Worm (Caenorhabditis elegans) whole organism, late embryonic: ENCODE measurements around the gene F19G12.3.

Experiments
- Y22D7AL.16 ChIP-seq: sonication (generic microtip); optimal IDR thresholded peaks from 2 replicates; lab custom pipeline; 2016; ENCODE audit warnings: missing genetic modification characterization, missing compliant biosample characterization
- ama-1 ChIP-seq: fragments of 150-350 bp; optimal IDR thresholded peaks from 2 replicates; lab custom pipeline; 2014
- ceh-9 ChIP-seq: sonication (generic microtip); optimal IDR thresholded peaks from 2 replicates; lab custom pipeline; 2016; ENCODE audit warnings: mild to moderate bottlenecking, missing genetic modification characterization, inconsistent platforms, missing compliant biosample characterization
- elt-4 ChIP-seq: sonication (generic microtip); optimal IDR thresholded peaks from 2 replicates; lab custom pipeline; 2016; ENCODE audit warnings: missing genetic modification characterization, missing compliant biosample characterization
- fkh-6 ChIP-seq: sonication (generic microtip); optimal IDR thresholded peaks from 2 replicates; lab custom pipeline; 2016; ENCODE audit warnings: missing genetic modification characterization, missing compliant biosample characterization
- lin-11 ChIP-seq: fragments of 200-800 bp; sonication (Bioruptor generic); optimal IDR thresholded peaks from 2 replicates; lab custom pipeline; 2018; ENCODE audit warnings: mild to moderate bottlenecking, missing genetic modification characterization, missing compliant biosample characterization
- mec-3 ChIP-seq: sonication (generic microtip); optimal IDR thresholded peaks from 2 replicates; lab custom pipeline; 2016; ENCODE audit warnings: borderline replicate concordance, missing genetic modification characterization, missing compliant biosample characterization
- nhr-11 ChIP-seq: fragments of 150-350 bp; optimal IDR thresholded peaks from 2 replicates; lab custom pipeline; 2014; ENCODE audit warnings: missing biosample characterization, missing genetic modification characterization
- nhr-232 ChIP-seq: sonication (generic microtip); optimal IDR thresholded peaks from 2 replicates; lab custom pipeline; 2016; ENCODE audit warnings: missing genetic modification characterization, missing compliant biosample characterization
- pha-2 ChIP-seq: sonication (generic microtip); optimal IDR thresholded peaks from 2 replicates; lab custom pipeline; 2017; ENCODE audit warnings: mild to moderate bottlenecking, missing genetic modification characterization, missing compliant biosample characterization
- pha-4 ChIP-seq: fragments of 150-350 bp; optimal IDR thresholded peaks from 2 replicates; lab custom pipeline; 2018; ENCODE audit warnings: missing biosample characterization, missing genetic modification reagents, missing genetic modification characterization
- rnt-1 ChIP-seq: sonication (generic microtip); optimal IDR thresholded peaks from 2 replicates; lab custom pipeline; 2016; ENCODE audit warnings: missing genetic modification characterization, missing compliant biosample characterization
- tbx-2 ChIP-seq: sonication (generic microtip); optimal IDR thresholded peaks from 2 replicates; lab custom pipeline; 2016; ENCODE audit warnings: missing genetic modification characterization, missing compliant biosample characterization

DNA sequence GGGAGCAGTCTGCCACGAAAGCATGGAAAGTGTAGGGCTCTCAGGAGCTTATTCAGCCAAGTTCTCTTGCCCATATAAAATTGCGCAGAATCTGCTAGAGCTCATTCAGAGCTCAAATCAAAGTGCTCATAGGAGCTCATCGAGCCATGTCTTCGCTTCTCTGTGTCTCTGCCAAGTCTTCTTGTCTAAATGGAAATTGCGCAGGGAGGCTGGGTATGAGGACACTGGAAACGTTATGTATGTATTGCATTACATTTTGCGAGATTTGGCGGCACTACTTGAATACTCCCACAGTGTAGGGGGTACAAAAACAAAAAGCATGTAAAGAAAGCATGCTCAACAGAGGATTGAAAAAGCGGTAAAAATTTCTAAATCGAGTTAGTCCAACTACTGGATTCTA, 12.5 kb downstream of the F19G12.3 start:
- TF ChIP-seq pha-2 (tag; lab: Kevin White, UChicago) (no peak), ama-1 (lab: Kevin White, UChicago) (no peak), rnt-1 (tag; lab: Kevin White, UChicago) (no peak), tbx-2 (tag; lab: Kevin White, UChicago) (no peak), pha-4 (tag; lab: Kevin White, UChicago) (no peak), nhr-232 (tag; lab: Kevin White, UChicago) (no peak), Y22D7AL.16 (tag; lab: Kevin White, UChicago) (no peak), lin-11 (tag; lab: Kevin White, UChicago) (no peak), nhr-11 (tag; lab: Kevin White, UChicago) (no peak), fkh-6 (no peak), mec-3 (tag; lab: Kevin White, UChicago) (no peak), elt-4 (tag; lab: Kevin White, UChicago) (no peak), ceh-9 (no peak)
